Fruit fly (Drosophila melanogaster): ENCODE data around the gene Taf13.

The Taf13 gene

dm6 chr2L:20082965-20083855, 10.4 kb downstream of the Taf13 start (continued):
- TF ChIP-seq Smox (GFP tag; optimal IDR thresholded peaks at IDR 0.05), result peak; percentile 43
- peak; percentile 37 for TF ChIP-seq CG10669 (GFP tag; optimal IDR thresholded peaks at IDR 0.05)
- peak; percentile 16 for TF ChIP-seq Met (GFP tag; optimal IDR thresholded peaks at IDR 0.05)
- TF ChIP-seq CG9139 (GFP tag; optimal IDR thresholded peaks at IDR 0.05), result no peak
- TF ChIP-seq Eip75B (GFP tag; optimal IDR thresholded peaks at IDR 0.05), result no peak
- peak; percentile 54 for TF ChIP-seq pdm3 (GFP tag; optimal IDR thresholded peaks at IDR 0.05)
- TF ChIP-seq Sox102F (GFP tag; optimal IDR thresholded peaks at IDR 0.05), result peak; percentile 58
- TF ChIP-seq Gug (GFP tag; IDR thresholded peaks at IDR 0.05), result 0 out of 2 replicates have a peak, but pooled peaks have one; percentile 20
- TF ChIP-seq Eip78C (GFP tag), result peak; percentile 77
- no peak for TF ChIP-seq Blimp-1 (GFP tag; optimal IDR thresholded peaks at IDR 0.05)
- peak; percentile 54 for TF ChIP-seq OdsH (GFP tag; optimal IDR thresholded peaks at IDR 0.05)
- TF ChIP-seq CG34406 (GFP tag; optimal IDR thresholded peaks at IDR 0.05), result peak; percentile 35
- TF ChIP-seq CG10631 (GFP tag; optimal IDR thresholded peaks at IDR 0.05), result no peak
- no peak for TF ChIP-seq dsx (GFP tag; optimal IDR thresholded peaks at IDR 0.05; ENCODE audit: poor library complexity, severe bottlenecking)
- peak; percentile 23 for TF ChIP-seq Sox14 (GFP tag; optimal IDR thresholded peaks at IDR 0.05)
- TF ChIP-seq Sox15 (GFP tag; optimal IDR thresholded peaks at IDR 0.05), result peak; percentile 28
- TF ChIP-seq salr (GFP tag; optimal IDR thresholded peaks at IDR 0.05), result peak in 1 of 2 experiments; percentile 14
- TF ChIP-seq CG1621 (tag; optimal IDR thresholded peaks at IDR 0.05), result peak; percentile 32
- 0 out of 3 replicates have a peak, but pooled peaks have one; percentile 36 for TF ChIP-seq eg (GFP tag; IDR thresholded peaks at IDR 0.05)
- no peak for TF ChIP-seq fd59A (GFP tag; optimal IDR thresholded peaks at IDR 0.05)
- peak; percentile 30 for TF ChIP-seq topi (GFP tag; optimal IDR thresholded peaks at IDR 0.05)
- peak; percentile 2 for TF ChIP-seq Ets96B (tag; optimal IDR thresholded peaks at IDR 0.05)
- no peak for TF ChIP-seq CG4318 (GFP tag; optimal IDR thresholded peaks at IDR 0.05)
- TF ChIP-seq CG15336 (GFP tag; IDR thresholded peaks at IDR 0.05), result peak; percentile 45; the same call in 1 of the 2 replicates
- peak; percentile 49 for TF ChIP-seq CG32006 (GFP tag; optimal IDR thresholded peaks at IDR 0.05)
- TF ChIP-seq net (GFP tag; optimal IDR thresholded peaks at IDR 0.05), result peak; percentile 20
- peak; percentile 5 for TF ChIP-seq Hr4 (GFP tag; optimal IDR thresholded peaks at IDR 0.05)
- TF ChIP-seq Eip93F (GFP tag; optimal IDR thresholded peaks at IDR 0.05), result no peak
- peak; percentile 40 for TF ChIP-seq CG31627 (GFP tag; optimal IDR thresholded peaks at IDR 0.05)
- no peak for TF ChIP-seq CG11902 (GFP tag; optimal IDR thresholded peaks at IDR 0.05)
- TF ChIP-seq CG6276 (GFP tag; optimal IDR thresholded peaks at IDR 0.05), result no peak
- TF ChIP-seq fkh (GFP tag; optimal IDR thresholded peaks at IDR 0.05), result peak; percentile 24
- no peak for TF ChIP-seq dac (GFP tag; optimal IDR thresholded peaks at IDR 0.05)
- no peak for TF ChIP-seq ss (GFP tag; optimal IDR thresholded peaks at IDR 0.05)
- TF ChIP-seq Lpt (GFP tag; optimal IDR thresholded peaks at IDR 0.05), result no peak
- peak; percentile 68 for TF ChIP-seq CG6163 (GFP tag; IDR thresholded peaks at IDR 0.05)
- peak; percentile 29 for TF ChIP-seq CG11762 (GFP tag; optimal IDR thresholded peaks at IDR 0.05; ENCODE audit: insufficient read depth)
- no peak for TF ChIP-seq cyc (GFP tag; optimal IDR thresholded peaks at IDR 0.05)
- TF ChIP-seq CG8119 (GFP tag; IDR thresholded peaks at IDR 0.05), result peak; percentile 46
- TF ChIP-seq CG6792 (GFP tag; optimal IDR thresholded peaks at IDR 0.05), result peak; percentile 29
